Worm (Caenorhabditis elegans) whole organism, mixed stage, embryonic: ENCODE measurements around the gene C42D8.9.
A peak's percentile ranks its signal among the peaks of the same experiment; 100 is the strongest.

Experiments used
- M03D4.4 ChIP-seq: sonication (generic microtip); optimal IDR thresholded peaks from 2 replicates; lab custom pipeline; 2017; ENCODE audit warnings: mild to moderate bottlenecking, missing genetic modification characterization, missing compliant biosample characterization
- bed-3 ChIP-seq: fragments of 200-800 bp; sonication (Bioruptor generic); optimal IDR thresholded peaks from 3 replicates; lab custom pipeline; 2018; ENCODE audit warnings: mild to moderate bottlenecking, missing genetic modification characterization, moderate library complexity, missing compliant biosample characterization
- blmp-1 ChIP-seq: fragments of 150-350 bp; optimal IDR thresholded peaks from 2 replicates; lab custom pipeline; 2014; ENCODE audit warnings: missing biosample characterization, missing genetic modification characterization
- ceh-39 ChIP-seq: fragments of 150-350 bp; optimal IDR thresholded peaks from 2 replicates; lab custom pipeline; 2014; ENCODE audit warnings: missing biosample characterization, missing genetic modification characterization
- ceh-43 ChIP-seq: fragments of 200-800 bp; sonication (Bioruptor generic); optimal IDR thresholded peaks from 2 replicates; lab custom pipeline; 2018; ENCODE audit warnings: mild to moderate bottlenecking, missing genetic modification characterization, moderate library complexity, missing compliant biosample characterization
- ceh-83 ChIP-seq: fragments of 200-800 bp; sonication (Bioruptor generic); optimal IDR thresholded peaks from 2 replicates; lab custom pipeline; 2018; ENCODE audit warnings: mild to moderate bottlenecking, missing genetic modification characterization, missing compliant biosample characterization
- ces-1 ChIP-seq: fragments of 150-350 bp; optimal IDR thresholded peaks from 2 replicates; lab custom pipeline; 2014; ENCODE audit warnings: missing biosample characterization, missing genetic modification reagents, missing genetic modification characterization
- cnd-1 ChIP-seq: fragments of 200-800 bp; sonication (Bioruptor generic); optimal IDR thresholded peaks from 2 replicates; lab custom pipeline; 2018; ENCODE audit warnings: mild to moderate bottlenecking, missing genetic modification characterization, missing compliant biosample characterization
- drap-1 ChIP-seq: fragments of 200-800 bp; sonication (Bioruptor generic); optimal IDR thresholded peaks from 3 replicates; lab custom pipeline; 2018; ENCODE audit warnings: mild to moderate bottlenecking, missing genetic modification characterization, missing compliant biosample characterization
- elt-1 ChIP-seq: sonication (generic microtip); optimal IDR thresholded peaks from 2 replicates; lab custom pipeline; 2017; ENCODE audit warnings: missing genetic modification characterization, mild to moderate bottlenecking, missing compliant biosample characterization, antibody characterized with exemption, moderate library complexity, borderline replicate concordance; ENCODE audit not compliant: insufficient read depth
- elt-3 ChIP-seq: fragments of 150-350 bp; optimal IDR thresholded peaks from 2 replicates; lab custom pipeline; 2014; ENCODE audit warnings: missing biosample characterization, missing genetic modification characterization
- flh-1 ChIP-seq: fragments of 200-800 bp; sonication (Bioruptor generic); optimal IDR thresholded peaks from 2 replicates; lab custom pipeline; 2018; ENCODE audit warnings: mild to moderate bottlenecking, missing genetic modification characterization, moderate library complexity, missing compliant biosample characterization
- ham-2 ChIP-seq: fragments of 200-800 bp; sonication (Bioruptor generic); optimal IDR thresholded peaks from 2 replicates; lab custom pipeline; 2018; ENCODE audit warnings: mild to moderate bottlenecking, missing genetic modification characterization, missing compliant biosample characterization
- hlh-1 ChIP-seq: fragments of 150-350 bp; optimal IDR thresholded peaks from 2 replicates; lab custom pipeline; 2014; ENCODE audit warnings: missing biosample characterization, missing genetic modification reagents, missing genetic modification characterization
- lin-13 ChIP-seq: fragments of 150-350 bp; optimal IDR thresholded peaks from 2 replicates; lab custom pipeline; 2014; ENCODE audit warnings: missing biosample characterization, missing genetic modification characterization
- lin-32 ChIP-seq: fragments of 200-800 bp; sonication (Bioruptor generic); optimal IDR thresholded peaks from 2 replicates; lab custom pipeline; 2018; ENCODE audit warnings: mild to moderate bottlenecking, missing genetic modification characterization, missing compliant biosample characterization
- lsy-2 ChIP-seq: fragments of 150-350 bp; optimal IDR thresholded peaks from 2 replicates; lab custom pipeline; 2014; ENCODE audit warnings: missing biosample characterization, missing genetic modification characterization
- mab-5 ChIP-seq: fragments of 150-350 bp; optimal IDR thresholded peaks from 2 replicates; lab custom pipeline; 2014; ENCODE audit warnings: missing biosample characterization, missing genetic modification characterization
- mep-1 ChIP-seq: fragments of 150-350 bp; optimal IDR thresholded peaks from 2 replicates; lab custom pipeline; 2017; ENCODE audit warnings: missing biosample characterization, missing genetic modification reagents, missing genetic modification characterization, inconsistent platforms
- mls-2 ChIP-seq: sonication (generic microtip); optimal IDR thresholded peaks from 2 replicates; lab custom pipeline; 2016; ENCODE audit warnings: mild to moderate bottlenecking, missing genetic modification characterization, moderate library complexity, missing compliant biosample characterization
- nhr-12 ChIP-seq: fragments of 150-350 bp; optimal IDR thresholded peaks from 2 replicates; lab custom pipeline; 2014; ENCODE audit warnings: missing biosample characterization, missing genetic modification characterization
- nhr-2 ChIP-seq: fragments of 150-350 bp; optimal IDR thresholded peaks from 2 replicates; lab custom pipeline; 2014; ENCODE audit warnings: missing biosample characterization, missing genetic modification characterization
- nhr-237 ChIP-seq: fragments of 150-350 bp; optimal IDR thresholded peaks from 2 replicates; lab custom pipeline; 2014; ENCODE audit warnings: missing biosample characterization, missing genetic modification characterization
- nhr-28 ChIP-seq: fragments of 150-350 bp; optimal IDR thresholded peaks from 2 replicates; lab custom pipeline; 2014; ENCODE audit warnings: missing biosample characterization, missing genetic modification characterization
- nhr-76 ChIP-seq: sonication (generic microtip); optimal IDR thresholded peaks from 2 replicates; lab custom pipeline; 2017; ENCODE audit warnings: missing biosample characterization, missing genetic modification characterization
- pha-4 ChIP-seq: fragments of 150-350 bp; optimal IDR thresholded peaks from 2 replicates; lab custom pipeline; 2018; ENCODE audit warnings: missing biosample characterization, missing genetic modification reagents, missing genetic modification characterization
- sem-2 ChIP-seq: fragments of 200-800 bp; sonication (Bioruptor generic); optimal IDR thresholded peaks from 2 replicates; lab custom pipeline; 2018; ENCODE audit warnings: mild to moderate bottlenecking, missing genetic modification characterization, missing compliant biosample characterization
- snpc-4 ChIP-seq: fragments of 150-350 bp; optimal IDR thresholded peaks from 2 replicates; lab custom pipeline; 2014; ENCODE audit warnings: missing biosample characterization, missing genetic modification characterization
- sptf-1 ChIP-seq: sonication (generic microtip); optimal IDR thresholded peaks from 2 replicates; lab custom pipeline; 2017; ENCODE audit warnings: mild to moderate bottlenecking, missing genetic modification characterization, moderate library complexity, missing compliant biosample characterization
- tbx-8 ChIP-seq: fragments of 200-800 bp; sonication (Bioruptor generic); optimal IDR thresholded peaks from 2 replicates; lab custom pipeline; 2018; ENCODE audit warnings: mild to moderate bottlenecking, missing genetic modification characterization, moderate library complexity, missing compliant biosample characterization
- unc-120 ChIP-seq: sonication (generic microtip); optimal IDR thresholded peaks from 2 replicates; lab custom pipeline; 2017; ENCODE audit warnings: missing genetic modification characterization, missing compliant biosample characterization; ENCODE audit not compliant: poor library complexity, severe bottlenecking
- unc-39 ChIP-seq: fragments of 150-350 bp; optimal IDR thresholded peaks from 2 replicates; lab custom pipeline; 2014; ENCODE audit warnings: missing biosample characterization, missing genetic modification characterization
- unc-62 ChIP-seq: fragments of 150-350 bp; optimal IDR thresholded peaks from 2 replicates; lab custom pipeline; 2014; ENCODE audit warnings: missing biosample characterization, missing genetic modification reagents, missing genetic modification characterization
- zip-8 ChIP-seq: fragments of 150-350 bp; optimal IDR thresholded peaks from 2 replicates; lab custom pipeline; 2014; ENCODE audit warnings: missing biosample characterization, missing genetic modification characterization
- ztf-11 ChIP-seq: fragments of 150-350 bp; optimal IDR thresholded peaks from 2 replicates; lab custom pipeline; 2014; ENCODE audit warnings: missing biosample characterization, missing genetic modification characterization

C42D8.9 gene

DNA sequence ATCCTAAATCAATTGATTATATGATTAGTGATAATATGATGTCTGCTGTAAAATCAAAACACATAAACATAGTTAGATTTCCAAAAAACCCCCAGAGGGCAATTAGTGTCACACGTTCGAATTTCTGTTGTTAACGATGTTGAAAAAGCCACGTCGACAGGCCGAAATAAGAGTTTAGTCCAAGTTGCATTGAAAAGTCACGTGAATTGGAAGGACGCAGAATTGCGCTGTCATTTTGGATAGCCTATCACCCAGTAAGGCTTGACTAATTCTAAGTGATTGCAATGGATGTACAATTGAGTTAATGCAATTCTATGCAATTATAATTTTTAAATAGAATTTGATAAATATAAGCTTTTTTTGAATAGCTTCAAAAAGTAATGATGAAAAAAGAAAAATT, 28.7 kb upstream of the C42D8.9 start:
- no peak for TF ChIP-seq drap-1
- no peak for TF ChIP-seq blmp-1 (tag; lab: Kevin White, UChicago)
- TF ChIP-seq tbx-8 (GFP tag; lab: Kevin White, UChicago), result no peak
- no peak for TF ChIP-seq ztf-11 (tag; lab: Kevin White, UChicago)
- TF ChIP-seq nhr-2 (tag; lab: Kevin White, UChicago), result no peak
- TF ChIP-seq ceh-43 (GFP tag; lab: Kevin White, UChicago), result no peak

DNA sequence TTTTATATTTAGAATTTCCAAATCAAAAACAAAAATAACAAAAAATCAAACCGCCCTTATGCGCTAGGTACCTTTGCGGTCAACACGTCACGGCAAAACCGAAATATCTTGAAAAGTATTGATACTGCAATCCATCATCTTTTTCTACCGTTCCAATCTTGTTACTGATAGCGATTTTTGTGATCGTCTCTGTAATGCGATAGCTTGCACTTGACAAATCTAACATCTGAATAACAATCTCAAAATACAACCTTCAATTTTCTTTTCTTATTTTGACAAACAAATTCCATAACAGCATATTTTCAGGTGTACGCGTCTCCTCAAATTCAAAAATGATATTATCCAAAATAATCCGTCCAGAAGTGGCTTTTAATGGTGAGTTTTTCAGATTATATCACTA, 27.1 kb upstream of the C42D8.9 start, which contains the start of gene tbc-7:
TSS of gene tbc-7 (plus strand) at position 301 of the 400 bp plus-strand sequence.
- TF ChIP-seq nhr-76 (tag; lab: Kevin White, UChicago), result no peak
- no peak for TF ChIP-seq cnd-1 (tag; lab: Kevin White, UChicago)
- TF ChIP-seq, all 35 proteins: peak for 0

DNA sequence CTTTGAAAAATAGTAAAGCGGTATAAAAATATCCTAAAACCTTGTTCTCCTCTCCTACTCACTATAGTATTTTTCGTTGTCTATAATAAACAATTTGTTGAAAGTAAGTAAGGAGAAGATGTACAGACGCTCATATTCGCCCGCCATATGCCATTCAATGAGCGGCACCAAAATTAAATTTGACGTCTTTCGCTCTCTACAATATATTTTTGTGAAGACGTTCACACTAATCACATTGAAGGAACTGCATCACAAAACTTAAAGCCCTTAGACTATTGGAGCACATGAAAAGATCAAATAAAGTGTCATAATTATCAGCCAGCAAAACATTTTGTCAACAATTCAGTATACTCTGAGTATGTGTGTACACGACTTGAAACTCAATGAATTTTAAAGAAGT, 24.9 kb upstream of the C42D8.9 start:
- TF ChIP-seq ces-1 (GFP tag; lab: Kevin White, UChicago) (peak; percentile 91), nhr-12 (tag; lab: Kevin White, UChicago) (no peak)

DNA sequence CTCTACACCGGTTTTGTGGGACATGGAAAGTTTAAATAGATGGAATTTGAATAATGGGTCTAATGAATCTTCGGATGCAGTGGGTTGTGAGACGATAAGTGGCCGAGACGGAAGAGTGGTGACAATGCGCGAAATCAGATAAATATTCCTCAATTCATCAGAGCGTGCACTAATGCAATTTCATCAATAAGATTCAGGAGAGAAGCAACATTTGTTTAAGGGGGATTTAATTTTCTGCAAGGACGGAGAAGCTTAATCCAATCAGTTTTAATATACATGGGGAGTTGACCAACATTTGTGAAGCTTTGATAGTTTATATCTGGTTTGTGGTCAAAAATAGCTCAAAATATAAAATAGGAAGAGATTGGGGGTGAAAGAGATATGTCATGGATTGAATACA, 22.6 kb upstream of the C42D8.9 start:
- TF ChIP-seq ces-1 (GFP tag; lab: Kevin White, UChicago) (peak; percentile 100), unc-62 (GFP tag; lab: Kevin White, UChicago) (peak; percentile 33), drap-1 (no peak), nhr-76 (tag; lab: Kevin White, UChicago) (no peak), lsy-2 (tag; lab: Kevin White, UChicago) (no peak)

DNA sequence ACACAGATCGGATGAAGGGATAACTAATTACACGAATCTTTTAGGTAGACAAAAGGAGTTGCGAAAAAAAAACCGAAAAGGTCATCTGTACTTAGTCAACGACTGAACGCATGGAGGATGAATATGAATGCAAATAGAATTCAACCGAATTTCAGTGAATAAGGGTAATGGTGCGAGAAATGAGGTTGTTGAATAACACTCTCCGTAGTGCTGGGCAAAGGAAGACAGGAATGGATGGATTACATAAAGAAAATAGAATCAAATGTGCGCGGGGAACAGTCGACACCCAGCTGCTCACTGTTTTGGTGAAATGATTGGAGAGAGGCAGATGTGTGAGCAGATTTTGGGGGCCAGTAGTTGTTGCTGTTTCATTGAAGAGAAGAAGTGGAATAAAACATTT, 17.4 kb upstream of the C42D8.9 start:
- TF ChIP-seq ces-1 (GFP tag; lab: Kevin White, UChicago) (peak; percentile 81), mab-5 (tag; lab: Kevin White, UChicago) (no peak), mls-2 (tag; lab: Kevin White, UChicago) (peak; percentile 18)

DNA sequence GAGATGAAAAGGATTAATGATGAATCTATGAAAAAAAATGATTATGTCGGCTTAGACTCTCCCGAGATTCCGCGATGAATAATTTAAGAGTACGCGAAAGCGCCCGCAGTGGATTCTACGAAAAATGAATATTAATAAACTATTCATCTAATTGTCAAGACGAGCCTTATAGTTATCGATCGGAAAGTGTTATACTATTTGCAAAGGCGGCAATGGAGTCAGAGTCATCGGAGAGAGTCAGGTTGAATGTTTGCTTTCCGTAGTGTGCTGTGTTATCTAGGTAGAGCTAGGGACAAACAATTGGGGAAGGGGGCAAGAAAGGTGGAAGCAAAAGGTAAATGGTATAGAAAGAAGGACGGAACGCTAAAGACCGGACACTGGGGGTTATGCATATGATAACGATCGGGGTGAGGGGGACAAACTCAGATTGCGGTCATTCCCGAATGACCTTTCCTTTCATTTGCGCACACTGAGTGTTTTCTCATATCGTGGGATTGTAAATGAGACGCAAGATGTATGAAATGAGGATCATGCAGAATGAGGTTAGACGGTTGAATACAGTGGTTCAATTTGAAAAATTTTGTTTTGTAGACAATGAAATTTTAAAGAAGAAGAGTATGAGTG, 16.1 kb upstream of the C42D8.9 start:
- TF ChIP-seq sem-2 (GFP tag; lab: Kevin White, UChicago) (no peak), nhr-76 (tag; lab: Kevin White, UChicago) (no peak), unc-62 (GFP tag; lab: Kevin White, UChicago) (no peak), unc-39 (tag; lab: Kevin White, UChicago) (no peak), nhr-237 (tag; lab: Kevin White, UChicago) (no peak), hlh-1 (tag; lab: Kevin White, UChicago) (no peak), cnd-1 (tag; lab: Kevin White, UChicago) (no peak), pha-4 (tag; lab: Kevin White, UChicago) (peak; percentile 54), ztf-11 (tag; lab: Kevin White, UChicago) (no peak), ceh-83 (no peak), nhr-28 (tag; lab: Kevin White, UChicago) (no peak), lin-32 (GFP tag; lab: Kevin White, UChicago) (no peak), ceh-43 (GFP tag; lab: Kevin White, UChicago) (no peak), lin-13 (tag; lab: Kevin White, UChicago) (no peak), flh-1 (GFP tag; lab: Kevin White, UChicago) (no peak), nhr-2 (tag; lab: Kevin White, UChicago) (peak; percentile 80), nhr-12 (tag; lab: Kevin White, UChicago) (no peak), drap-1 (peak; percentile 5), tbx-8 (GFP tag; lab: Kevin White, UChicago) (no peak), blmp-1 (tag; lab: Kevin White, UChicago) (no peak), elt-3 (no peak), ces-1 (GFP tag; lab: Kevin White, UChicago) (no peak), sptf-1 (tag; lab: Kevin White, UChicago) (no peak), mep-1 (tag; lab: Kevin White, UChicago) (no peak), bed-3 (GFP tag; lab: Kevin White, UChicago) (no peak), ceh-39 (tag; lab: Kevin White, UChicago) (no peak), mab-5 (tag; lab: Kevin White, UChicago) (no peak), ham-2 (GFP tag; lab: Kevin White, UChicago) (peak; percentile 1), unc-120 (tag; lab: Kevin White, UChicago) (no peak), M03D4.4 (tag; lab: Kevin White, UChicago) (peak; percentile 32), snpc-4 (tag; lab: Kevin White, UChicago) (no peak), elt-1 (tag; lab: Kevin White, UChicago) (no peak), mls-2 (tag; lab: Kevin White, UChicago) (no peak), zip-8 (tag; lab: Kevin White, UChicago) (no peak), lsy-2 (tag; lab: Kevin White, UChicago) (no peak)
- TF ChIP-seq, all 35 proteins: peak for 5
